Fruit fly (Drosophila melanogaster) whole organism, embryonic: ENCODE results near the gene CG31211.

Source experiments
- Adf1 ChIP-seq: fragments of 200-800 bp; sonication (Bioruptor generic); IDR thresholded peaks from 2 replicates; pipeline ENCODE4 v1.3.6; 2022; ENCODE audit warnings: missing biosample characterization, missing genetic modification characterization
- Asciz ChIP-seq: fragments of 200-800 bp; sonication (Bioruptor generic); optimal IDR thresholded peaks from 2 replicates; lab custom pipeline; 2017; ENCODE audit warnings: missing biosample characterization, mild to moderate bottlenecking, missing genetic modification characterization, missing genetic modification reagents
- CG12769 ChIP-seq: fragments of 200-800 bp; sonication (Bioruptor generic); optimal IDR thresholded peaks from 2 replicates; lab custom pipeline; 2019; ENCODE audit warnings: missing biosample characterization, mild to moderate bottlenecking, missing genetic modification characterization, moderate library complexity
- CG14014 ChIP-seq: fragments of 200-800 bp; sonication (Bioruptor generic); IDR thresholded peaks from 2 replicates; pipeline ENCODE4 v1.3.6; 2022; ENCODE audit warnings: missing biosample characterization, missing genetic modification characterization
- CG14860 ChIP-seq: fragments of 200-800 bp; sonication (Bioruptor generic); IDR thresholded peaks from 3 replicates; pipeline ENCODE4 v1.3.6; 2022; ENCODE audit warnings: missing biosample characterization, missing genetic modification characterization; ENCODE audit not compliant: partially characterized antibody
- CG1529 ChIP-seq: fragments of 200-800 bp; sonication (Bioruptor generic); optimal IDR thresholded peaks from 3 replicates; lab custom pipeline; 2018; ENCODE audit warnings: missing biosample characterization, missing genetic modification characterization
- CG16779 ChIP-seq: fragments of 200-800 bp; sonication (Bioruptor generic); IDR thresholded peaks from 2 replicates; pipeline ENCODE4 v1.3.6; 2022; ENCODE audit warnings: missing biosample characterization, missing genetic modification characterization
- CG31224 ChIP-seq: fragments of 200-800 bp; sonication (Bioruptor generic); IDR thresholded peaks from 2 replicates; pipeline ENCODE4 v1.3.6; 2022; ENCODE audit warnings: missing biosample characterization, missing genetic modification characterization
- CG3407 ChIP-seq: fragments of 200-800 bp; sonication (Bioruptor generic); optimal IDR thresholded peaks from 2 replicates; lab custom pipeline; 2018; ENCODE audit warnings: missing biosample characterization, mild to moderate bottlenecking, missing genetic modification characterization
- CG43689 ChIP-seq: fragments of 200-800 bp; sonication (Bioruptor generic); IDR thresholded peaks from 2 replicates; pipeline ENCODE4 v1.3.6; 2022; ENCODE audit warnings: missing biosample characterization, missing genetic modification characterization
- CG5245 ChIP-seq: fragments of 200-800 bp; sonication (Bioruptor generic); optimal IDR thresholded peaks from 3 replicates; lab custom pipeline; 2016; ENCODE audit warnings: missing biosample characterization, missing genetic modification characterization
- CG6765 ChIP-seq: fragments of 200-800 bp; sonication (Bioruptor generic); optimal IDR thresholded peaks from 3 replicates; lab custom pipeline; 2017; ENCODE audit warnings: missing biosample characterization, mild to moderate bottlenecking, missing genetic modification characterization
- CG7963 ChIP-seq: fragments of 200-800 bp; sonication (Bioruptor generic); IDR thresholded peaks from 3 replicates; pipeline ENCODE4 v1.3.6; 2022; ENCODE audit warnings: missing biosample characterization, missing genetic modification characterization; ENCODE audit not compliant: partially characterized antibody
- CG8359 ChIP-seq: fragments of 200-800 bp; sonication (Bioruptor generic); optimal IDR thresholded peaks from 2 replicates; lab custom pipeline; 2017; ENCODE audit warnings: missing biosample characterization, mild to moderate bottlenecking, missing genetic modification characterization, borderline replicate concordance
- Dip3 ChIP-seq: fragments of 200-800 bp; sonication (Bioruptor generic); optimal IDR thresholded peaks from 3 replicates; lab custom pipeline; 2016; ENCODE audit warnings: missing biosample characterization, missing genetic modification characterization
- ERR ChIP-seq: fragments of 200-800 bp; sonication (Bioruptor generic); optimal IDR thresholded peaks from 2 replicates; lab custom pipeline; 2016; ENCODE audit warnings: missing biosample characterization, missing genetic modification characterization
- Eip74EF ChIP-seq, 2 experiments: fragments of 200-800 bp in 1 of 2; fragments of >200 bp in 1 of 2; sonication (Bioruptor generic) in 1 of 2; optimal IDR thresholded peaks; 2 replicates each; lab custom pipeline; 2017 to 2019; ENCODE audit warnings: missing biosample characterization in 2 of 2, missing genetic modification characterization in 2 of 2, mild to moderate bottlenecking in 1 of 2, moderate library complexity in 1 of 2
- Gsc ChIP-seq: fragments of 200-800 bp; sonication (Bioruptor generic); IDR thresholded peaks from 2 replicates; pipeline ENCODE4 v1.3.6; 2022; ENCODE audit warnings: missing biosample characterization, missing genetic modification characterization
- Hey ChIP-seq: fragments of 200-800 bp; sonication (Bioruptor generic); optimal IDR thresholded peaks from 3 replicates; lab custom pipeline; 2018; ENCODE audit warnings: missing biosample characterization, mild to moderate bottlenecking, missing genetic modification characterization
- Hr3 ChIP-seq: fragments of 200-800 bp; sonication (Bioruptor generic); optimal IDR thresholded peaks from 3 replicates; lab custom pipeline; 2016; ENCODE audit warnings: missing biosample characterization, missing genetic modification characterization
- Hr51 ChIP-seq, 2 experiments: fragments of 200-800 bp; sonication (Bioruptor generic); optimal IDR thresholded peaks; 2 replicates in 1 of 2; 3 replicates in 1 of 2; lab custom pipeline; 2016 to 2018; ENCODE audit warnings: missing biosample characterization in 2 of 2, missing genetic modification characterization in 2 of 2, mild to moderate bottlenecking in 1 of 2, moderate library complexity in 1 of 2
- MTF-1 ChIP-seq: fragments of 200-800 bp; sonication (Bioruptor generic); optimal IDR thresholded peaks from 2 replicates; lab custom pipeline; 2018; ENCODE audit warnings: missing biosample characterization, mild to moderate bottlenecking, missing genetic modification characterization, borderline replicate concordance
- Max ChIP-seq: fragments of 200-800 bp; sonication (Bioruptor generic); optimal IDR thresholded peaks from 2 replicates; lab custom pipeline; 2016; ENCODE audit warnings: missing biosample characterization, mild to moderate bottlenecking, missing genetic modification characterization
- NFAT ChIP-seq: fragments of 200-800 bp; sonication (Bioruptor generic); IDR thresholded peaks from 2 replicates; pipeline ENCODE4 v1.3.6; 2022; ENCODE audit warnings: missing biosample characterization, missing genetic modification characterization
- Spps ChIP-seq: fragments of 200-800 bp; sonication (Bioruptor generic); optimal IDR thresholded peaks from 2 replicates; lab custom pipeline; 2018; ENCODE audit warnings: missing biosample characterization, mild to moderate bottlenecking, missing genetic modification characterization
- al ChIP-seq: fragments of 200-800 bp; sonication (Bioruptor generic); IDR thresholded peaks from 2 replicates; pipeline ENCODE4 v1.3.6; 2022; ENCODE audit warnings: missing biosample characterization, missing genetic modification characterization
- ash1 ChIP-seq: fragments of 200-800 bp; sonication (Bioruptor generic); optimal IDR thresholded peaks from 2 replicates; lab custom pipeline; 2018; ENCODE audit warnings: missing biosample characterization, mild to moderate bottlenecking, missing genetic modification characterization
- bcd ChIP-seq: fragments of 200-800 bp; sonication (Bioruptor generic); optimal IDR thresholded peaks from 2 replicates; lab custom pipeline; 2017; ENCODE audit warnings: missing biosample characterization, mild to moderate bottlenecking, missing genetic modification characterization
- bsh ChIP-seq, 2 experiments: fragments of 200-800 bp; sonication (Bioruptor generic); optimal IDR thresholded peaks; 2 replicates each; lab custom pipeline; 2017 to 2018; ENCODE audit warnings: mild to moderate bottlenecking in 2 of 2, missing biosample characterization in 2 of 2, missing genetic modification characterization in 2 of 2, moderate library complexity in 1 of 2
- corto ChIP-seq: fragments of 200-800 bp; sonication (Bioruptor generic); optimal IDR thresholded peaks from 2 replicates; lab custom pipeline; 2016; ENCODE audit warnings: missing biosample characterization, mild to moderate bottlenecking, missing genetic modification characterization, moderate library complexity
- dmrt99B ChIP-seq: fragments of 200-800 bp; sonication (Bioruptor generic); optimal IDR thresholded peaks from 2 replicates; lab custom pipeline; 2018; ENCODE audit warnings: missing biosample characterization, mild to moderate bottlenecking, missing genetic modification characterization, moderate library complexity
- gcm ChIP-seq: fragments of 200-800 bp; sonication (Bioruptor generic); optimal IDR thresholded peaks from 2 replicates; lab custom pipeline; 2019; ENCODE audit warnings: missing biosample characterization, mild to moderate bottlenecking, missing genetic modification characterization, moderate library complexity
- gem ChIP-seq: fragments of 200-800 bp; sonication (Bioruptor generic); optimal IDR thresholded peaks from 2 replicates; lab custom pipeline; 2019; ENCODE audit warnings: missing biosample characterization, mild to moderate bottlenecking, missing genetic modification characterization, moderate library complexity
- maf-S ChIP-seq: fragments of 200-800 bp; sonication (Bioruptor generic); optimal IDR thresholded peaks from 2 replicates; lab custom pipeline; 2016; ENCODE audit warnings: missing biosample characterization, missing genetic modification characterization
- mirr ChIP-seq: fragments of 200-800 bp; sonication (Bioruptor generic); optimal IDR thresholded peaks from 3 replicates; lab custom pipeline; 2018; ENCODE audit warnings: missing biosample characterization, mild to moderate bottlenecking, missing genetic modification characterization
- nom ChIP-seq: fragments of 200-800 bp; sonication (Bioruptor generic); optimal IDR thresholded peaks from 2 replicates; lab custom pipeline; 2017; ENCODE audit warnings: missing biosample characterization, missing genetic modification characterization, mild to moderate bottlenecking, moderate library complexity, missing genetic modification reagents
- pb ChIP-seq: fragments of 200-800 bp; sonication (Bioruptor generic); optimal IDR thresholded peaks from 3 replicates; lab custom pipeline; 2016; ENCODE audit warnings: missing biosample characterization, missing genetic modification characterization
- pfk ChIP-seq: fragments of 200-800 bp; sonication (Bioruptor generic); optimal IDR thresholded peaks from 2 replicates; lab custom pipeline; 2018; ENCODE audit warnings: missing biosample characterization, mild to moderate bottlenecking, missing genetic modification characterization, moderate library complexity
- psq ChIP-seq: fragments of 200-800 bp; sonication (Bioruptor generic); optimal IDR thresholded peaks from 2 replicates; lab custom pipeline; 2017; ENCODE audit warnings: missing biosample characterization, missing genetic modification characterization
- pzg ChIP-seq: fragments of 200-800 bp; sonication (Bioruptor generic); optimal IDR thresholded peaks from 3 replicates; lab custom pipeline; 2018; ENCODE audit warnings: missing biosample characterization, mild to moderate bottlenecking, missing genetic modification characterization, moderate library complexity
- ro ChIP-seq: fragments of 200-800 bp; sonication (Bioruptor generic); IDR thresholded peaks from 2 replicates; pipeline ENCODE4 v1.3.6; 2022; ENCODE audit warnings: missing biosample characterization, missing genetic modification characterization
- run ChIP-seq: fragments of 200-800 bp; sonication (Bioruptor generic); optimal IDR thresholded peaks from 3 replicates; lab custom pipeline; 2018; ENCODE audit warnings: missing biosample characterization, mild to moderate bottlenecking, missing genetic modification characterization
- schlank ChIP-seq: fragments of 200-800 bp; sonication (Bioruptor generic); optimal IDR thresholded peaks from 2 replicates; lab custom pipeline; 2018; ENCODE audit warnings: missing biosample characterization, mild to moderate bottlenecking, missing genetic modification characterization
- sima ChIP-seq: fragments of 200-800 bp; sonication (Bioruptor generic); optimal IDR thresholded peaks from 2 replicates; lab custom pipeline; 2016; ENCODE audit warnings: missing biosample characterization, missing genetic modification characterization
- tio ChIP-seq: fragments of 200-800 bp; sonication (Bioruptor generic); optimal IDR thresholded peaks from 2 replicates; lab custom pipeline; 2017; ENCODE audit warnings: missing biosample characterization, missing genetic modification characterization, inconsistent platforms
- wdn ChIP-seq: fragments of 200-800 bp; sonication (Bioruptor generic); IDR thresholded peaks from 2 replicates; pipeline ENCODE4 v1.3.6; 2022; ENCODE audit warnings: missing biosample characterization, missing genetic modification characterization
- yki ChIP-seq: fragments of >200 bp; optimal IDR thresholded peaks from 3 replicates; lab custom pipeline; 2018
- zen2 ChIP-seq: fragments of 200-800 bp; sonication (Bioruptor generic); IDR thresholded peaks from 3 replicates; pipeline ENCODE4 v1.3.6; 2022; ENCODE audit warnings: missing biosample characterization, missing genetic modification characterization; ENCODE audit not compliant: partially characterized antibody
- zf30C ChIP-seq: fragments of 200-800 bp; sonication (Bioruptor generic); optimal IDR thresholded peaks from 3 replicates; lab custom pipeline; 2018; ENCODE audit warnings: missing biosample characterization, mild to moderate bottlenecking, missing genetic modification characterization

Gene CG31211

dm6 chr3R:11992934-11993670 is 43.6 kb downstream of the CG31211 start, which contains the start of gene mfas (continued):
- no peak for TF ChIP-seq CG31224
- no peak for TF ChIP-seq NFAT (GFP tag; lab: Robert Waterston, UW)
- peak; percentile 10 for TF ChIP-seq pfk (GFP tag; lab: Kevin White, UChicago)
- TF ChIP-seq Dip3 (GFP tag; lab: Kevin White, UChicago): no peak
- TF ChIP-seq ash1 (GFP tag; lab: Kevin White, UChicago): no peak
- no peak for TF ChIP-seq CG16779 (GFP tag; lab: Robert Waterston, UW)
- no peak for TF ChIP-seq Hr3 (GFP tag; lab: Kevin White, UChicago)
- no peak for TF ChIP-seq run (tag; lab: Kevin White, UChicago)
- no peak for TF ChIP-seq schlank (tag; lab: Kevin White, UChicago)
- no peak for TF ChIP-seq Eip74EF (GFP tag; optimal IDR thresholded peaks at IDR 0.05; lab: Kevin White, UChicago)
- TF ChIP-seq CG14860 (GFP tag; lab: Robert Waterston, UW): no peak
- no peak for TF ChIP-seq wdn (GFP tag; lab: Robert Waterston, UW)
- TF ChIP-seq CG8359: no peak
- TF ChIP-seq sima (GFP tag; lab: Kevin White, UChicago): no peak
- no peak for TF ChIP-seq CG6765 (GFP tag; lab: Kevin White, UChicago)
- TF ChIP-seq al (GFP tag; lab: Robert Waterston, UW): no peak
- no peak for TF ChIP-seq ro (GFP tag; lab: Robert Waterston, UW)
- no peak for TF ChIP-seq psq
- TF ChIP-seq zf30C: peak; percentile 14
- no peak for TF ChIP-seq Gsc (GFP tag; lab: Robert Waterston, UW)
- peak; percentile 28 for TF ChIP-seq gem (tag; lab: Kevin White, UChicago)
- no peak for TF ChIP-seq ERR (GFP tag; lab: Kevin White, UChicago)
- TF ChIP-seq Hr51 (GFP tag; optimal IDR thresholded peaks at IDR 0.05; lab: Kevin White, UChicago): no peak
- peak; percentile 23 for TF ChIP-seq CG3407 (GFP tag; lab: Kevin White, UChicago)
- TF ChIP-seq MTF-1 (GFP tag; lab: Kevin White, UChicago): no peak
- TF ChIP-seq Hey (tag; lab: Kevin White, UChicago): no peak
- peak; percentile 23 for TF ChIP-seq nom (GFP tag; lab: Kevin White, UChicago)
- TF ChIP-seq dmrt99B: peak; percentile 20
- TF ChIP-seq Spps (tag; lab: Kevin White, UChicago): no peak
- no peak for TF ChIP-seq CG7963 (GFP tag; lab: Robert Waterston, UW)
- no peak for TF ChIP-seq tio (GFP tag; lab: Kevin White, UChicago)
- TF ChIP-seq CG12769: no peak
- TF ChIP-seq yki (lab: Kevin White, UChicago): no peak
- TF ChIP-seq maf-S: no peak
- peak; percentile 80 for TF ChIP-seq gcm (GFP tag; lab: Kevin White, UChicago)
- no peak for TF ChIP-seq CG43689 (GFP tag; lab: Robert Waterston, UW)
- TF ChIP-seq bcd: no peak
- no peak for TF ChIP-seq CG5245
- TF ChIP-seq pb: peak; percentile 5
- peak; percentile 42 for TF ChIP-seq Asciz (GFP tag; lab: Kevin White, UChicago)
- TF ChIP-seq bsh (GFP tag; optimal IDR thresholded peaks at IDR 0.05; lab: Kevin White, UChicago): peak in 1 of 2 experiments; percentile 52
- TF ChIP-seq CG1529 (GFP tag; lab: Kevin White, UChicago): no peak
- TF ChIP-seq pzg (GFP tag; lab: Kevin White, UChicago): no peak
- peak; percentile 89 for TF ChIP-seq Adf1 (GFP tag; lab: Robert Waterston, UW)
- no peak; the same call in 1 of the 2 replicates for TF ChIP-seq CG14014 (GFP tag; lab: Robert Waterston, UW)
- peak; percentile 6; the same call in 1 of the 3 replicates for TF ChIP-seq zen2
- no peak for TF ChIP-seq corto (GFP tag; lab: Kevin White, UChicago)
- TF ChIP-seq mirr: peak; percentile 29
- TF ChIP-seq Max (GFP tag; lab: Kevin White, UChicago): no peak
